Fruit fly (Drosophila melanogaster): ENCODE measurements around the gene CG14132.

Gene CG14132

DNA sequence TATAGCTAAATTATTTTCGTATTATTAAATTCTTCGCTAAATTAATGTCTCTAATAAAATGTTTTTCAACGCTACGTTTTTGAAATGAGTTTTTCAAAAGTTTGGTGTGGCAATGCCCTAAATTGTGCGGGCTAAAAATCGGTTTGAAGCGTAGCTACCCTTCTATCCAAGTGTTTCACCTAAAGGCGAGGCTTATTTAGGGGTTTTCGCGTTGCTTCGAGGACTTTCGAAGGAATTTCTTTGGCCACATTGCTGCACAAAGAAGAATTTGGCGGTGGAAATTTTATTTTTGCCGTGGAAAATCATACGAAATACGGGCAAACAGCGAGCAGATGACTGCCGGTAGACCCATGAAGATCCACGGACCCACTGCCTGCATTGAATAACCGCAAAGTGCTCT lies 33.3 kb downstream of the CG14132 start, which contains the start of gene TfIIEalpha (continued):
- TF ChIP-seq CG7928 (GFP tag; optimal IDR thresholded peaks at IDR 0.05) (peak; percentile 15), CG43689 (GFP tag; IDR thresholded peaks at IDR 0.05) (no peak), CkIIα-i1 (GFP tag; IDR thresholded peaks at IDR 0.05) (no peak), CG16813 (GFP tag; IDR thresholded peaks at IDR 0.05; ENCODE audit: partially characterized antibody) (no peak; the same call in 2 of the 3 replicates), slbo (GFP tag; IDR thresholded peaks at IDR 0.05) (0 out of 2 replicates have a peak, but pooled peaks have one; percentile 8), maf-S (GFP tag; optimal IDR thresholded peaks at IDR 0.05) (no peak), gro (GFP tag; optimal IDR thresholded peaks at IDR 0.05) (peak; percentile 46), Six4 (GFP tag; optimal IDR thresholded peaks at IDR 0.05) (no peak), ara (GFP tag; IDR thresholded peaks at IDR 0.05) (no peak), Xrp1 (GFP tag; IDR thresholded peaks at IDR 0.05) (no peak), pfk (GFP tag; optimal IDR thresholded peaks at IDR 0.05) (no peak), CG2199 (GFP tag; IDR thresholded peaks at IDR 0.05) (peak; percentile 59; the same call in 1 of the 3 replicates), Awh (GFP tag; IDR thresholded peaks at IDR 0.05) (no peak), Lpt (GFP tag; optimal IDR thresholded peaks at IDR 0.05) (no peak), ewg (GFP tag; optimal IDR thresholded peaks at IDR 0.05) (no peak), CG1233 (GFP tag; optimal IDR thresholded peaks at IDR 0.05) (no peak), seq (GFP tag; IDR thresholded peaks at IDR 0.05) (no peak), Antp (GFP tag; optimal IDR thresholded peaks at IDR 0.05) (no peak), Atf6 (GFP tag; IDR thresholded peaks at IDR 0.05) (no peak), CG17361 (GFP tag; IDR thresholded peaks at IDR 0.05) (0 out of 3 replicates have a peak, but pooled peaks have one; percentile 18), CG2129 (GFP tag; IDR thresholded peaks at IDR 0.05; ENCODE audit: partially characterized antibody) (no peak), CG3065 (GFP tag; optimal IDR thresholded peaks at IDR 0.05) (no peak), E2f1 (GFP tag; IDR thresholded peaks at IDR 0.05) (peak; percentile 49; the same call in 1 of the 2 replicates), NfI (GFP tag; optimal IDR thresholded peaks at IDR 0.05) (no peak), cato (GFP tag; optimal IDR thresholded peaks at IDR 0.05; ENCODE audit: borderline replicate concordance) (no peak), zen2 (GFP tag; IDR thresholded peaks at IDR 0.05; ENCODE audit: partially characterized antibody) (no peak), Kr (GFP tag; optimal IDR thresholded peaks at IDR 0.05) (no peak), cad (GFP tag; optimal IDR thresholded peaks at IDR 0.05) (no peak), CG15514 (GFP tag; optimal IDR thresholded peaks at IDR 0.05) (peak; percentile 73), Ravus (GFP tag; IDR thresholded peaks at IDR 0.05) (no peak), sim (GFP tag; IDR thresholded peaks at IDR 0.05) (no peak), bsh (GFP tag; optimal IDR thresholded peaks at IDR 0.05) (no peak), grau (tag; optimal IDR thresholded peaks at IDR 0.05) (peak; percentile 25), CG3726 (GFP tag; IDR thresholded peaks at IDR 0.05) (no peak), CG6854 (GFP tag; optimal IDR thresholded peaks at IDR 0.05) (no peak), Hand (GFP tag; optimal IDR thresholded peaks at IDR 0.05) (no peak), pum (GFP tag; optimal IDR thresholded peaks at IDR 0.05) (no peak), Med (GFP tag) (peak; percentile 76), CG14050 (GFP tag; IDR thresholded peaks at IDR 0.05) (no peak), Dll (GFP tag; IDR thresholded peaks at IDR 0.05; ENCODE audit: partially characterized antibody) (peak; percentile 26; the same call in 1 of the 4 replicates), Hr51 (GFP tag; optimal IDR thresholded peaks at IDR 0.05) (no peak), ranshi (GFP tag; IDR thresholded peaks at IDR 0.05) (no peak), CG10654 (GFP tag; optimal IDR thresholded peaks at IDR 0.05) (no peak), CG5953 (GFP tag; IDR thresholded peaks at IDR 0.05) (no peak), CG18599 (GFP tag; optimal IDR thresholded peaks at IDR 0.05) (no peak), eve (GFP tag; optimal IDR thresholded peaks at IDR 0.05) (no peak), fru (optimal IDR thresholded peaks at IDR 0.05) (no peak), CG9797 (GFP tag; optimal IDR thresholded peaks at IDR 0.05) (peak; percentile 88), dpn (GFP tag; optimal IDR thresholded peaks at IDR 0.05) (peak; percentile 15 to 22), Abd-B (GFP tag; optimal IDR thresholded peaks at IDR 0.05) (no peak), fd64A (GFP tag; optimal IDR thresholded peaks at IDR 0.05) (no peak), Dfd (GFP tag; optimal IDR thresholded peaks at IDR 0.05) (no peak)

Measured in whole organism, embryonic.